Fruit fly (Drosophila melanogaster) whole organism, embryonic: ENCODE data around the gene ebi.

Source experiments
- Bteb2 ChIP-seq: fragments of 200-800 bp; sonication (Bioruptor generic); optimal IDR thresholded peaks from 2 replicates; lab custom pipeline; 2016; ENCODE audit warnings: missing biosample characterization, missing genetic modification characterization
- CG12769 ChIP-seq: fragments of 200-800 bp; sonication (Bioruptor generic); optimal IDR thresholded peaks from 2 replicates; lab custom pipeline; 2019; ENCODE audit warnings: missing biosample characterization, mild to moderate bottlenecking, missing genetic modification characterization, moderate library complexity
- CG14050 ChIP-seq: fragments of 200-800 bp; sonication (Bioruptor generic); IDR thresholded peaks from 3 replicates; pipeline ENCODE4 v1.3.6; 2022; ENCODE audit warnings: missing biosample characterization, missing genetic modification characterization
- CG14965 ChIP-seq: fragments of 200-800 bp; sonication (Bioruptor generic); optimal IDR thresholded peaks from 2 replicates; lab custom pipeline; 2016; ENCODE audit warnings: missing biosample characterization, missing genetic modification characterization, borderline replicate concordance
- CG15073 ChIP-seq: fragments of 200-800 bp; sonication (Bioruptor generic); optimal IDR thresholded peaks from 2 replicates; lab custom pipeline; 2016; ENCODE audit warnings: missing biosample characterization, missing genetic modification characterization
- CG15479 ChIP-seq: fragments of 200-800 bp; sonication (Bioruptor generic); optimal IDR thresholded peaks from 3 replicates; lab custom pipeline; 2019; ENCODE audit warnings: missing biosample characterization, mild to moderate bottlenecking, missing genetic modification characterization, moderate library complexity
- CG17385 ChIP-seq: fragments of 200-800 bp; sonication (Bioruptor generic); optimal IDR thresholded peaks from 3 replicates; lab custom pipeline; 2018; ENCODE audit warnings: missing biosample characterization, mild to moderate bottlenecking, missing genetic modification characterization
- CG1792 ChIP-seq: fragments of 200-800 bp; sonication (Bioruptor generic); optimal IDR thresholded peaks from 2 replicates; lab custom pipeline; 2016; ENCODE audit warnings: missing biosample characterization, missing genetic modification characterization
- CG18011 ChIP-seq: fragments of 200-800 bp; sonication (Bioruptor generic); optimal IDR thresholded peaks from 2 replicates; lab custom pipeline; 2017; ENCODE audit warnings: missing biosample characterization, missing genetic modification characterization, mild to moderate bottlenecking, moderate library complexity, missing genotype
- CG18599 ChIP-seq: fragments of 200-800 bp; sonication (Bioruptor generic); optimal IDR thresholded peaks from 3 replicates; lab custom pipeline; 2017; ENCODE audit warnings: missing biosample characterization, missing genetic modification characterization, mild to moderate bottlenecking, moderate library complexity, missing genetic modification reagents
- CG2116 ChIP-seq: fragments of 200-800 bp; sonication (Bioruptor generic); optimal IDR thresholded peaks from 3 replicates; lab custom pipeline; 2018; ENCODE audit warnings: missing biosample characterization, mild to moderate bottlenecking, missing genetic modification characterization
- CG3163 ChIP-seq: fragments of 200-800 bp; sonication (Bioruptor generic); optimal IDR thresholded peaks from 3 replicates; lab custom pipeline; 2016; ENCODE audit warnings: missing biosample characterization, missing genetic modification characterization
- CG4328 ChIP-seq: fragments of 200-800 bp; sonication (Bioruptor generic); optimal IDR thresholded peaks from 3 replicates; lab custom pipeline; 2017; ENCODE audit warnings: missing biosample characterization, missing genetic modification reagents, missing genetic modification characterization
- CG6689 ChIP-seq: fragments of 200-800 bp; sonication (Bioruptor generic); IDR thresholded peaks from 2 replicates; pipeline ENCODE4 v1.3.6; 2022; ENCODE audit warnings: missing biosample characterization, missing genetic modification characterization
- CG6791 ChIP-seq: fragments of 200-800 bp; sonication (Bioruptor generic); IDR thresholded peaks from 3 replicates; pipeline ENCODE4 v1.3.6; 2022; ENCODE audit warnings: missing biosample characterization, missing genetic modification characterization; ENCODE audit not compliant: partially characterized antibody
- CG8388 ChIP-seq: fragments of 200-800 bp; sonication (Bioruptor generic); optimal IDR thresholded peaks from 2 replicates; lab custom pipeline; 2019; ENCODE audit warnings: missing biosample characterization, mild to moderate bottlenecking, missing genetic modification characterization, moderate library complexity
- CG9215 ChIP-seq: fragments of 200-800 bp; sonication (Bioruptor generic); IDR thresholded peaks from 2 replicates; pipeline ENCODE4 v1.3.6; 2022; ENCODE audit warnings: missing biosample characterization, missing genetic modification characterization
- CkIIα-i1 ChIP-seq: fragments of 200-800 bp; sonication (Bioruptor generic); IDR thresholded peaks from 2 replicates; pipeline ENCODE4 v1.3.6; 2022; ENCODE audit warnings: missing biosample characterization, missing genetic modification characterization
- Dfd ChIP-seq, 2 experiments: fragments of >200 bp; optimal IDR thresholded peaks; 2 replicates each; lab custom pipeline; 2017; ENCODE audit warnings: missing biosample characterization in 2 of 2, missing genetic modification characterization in 2 of 2
- Dll ChIP-seq: fragments of 200-800 bp; sonication (Bioruptor generic); IDR thresholded peaks from 4 replicates; pipeline ENCODE4 v1.3.6; 2022; ENCODE audit warnings: missing biosample characterization, missing genetic modification characterization; ENCODE audit not compliant: partially characterized antibody
- E2f1 ChIP-seq: fragments of 200-800 bp; sonication (Bioruptor generic); IDR thresholded peaks from 2 replicates; pipeline ENCODE4 v1.3.6; 2022; ENCODE audit warnings: missing biosample characterization, missing genetic modification characterization
- Gsc ChIP-seq: fragments of 200-800 bp; sonication (Bioruptor generic); IDR thresholded peaks from 2 replicates; pipeline ENCODE4 v1.3.6; 2022; ENCODE audit warnings: missing biosample characterization, missing genetic modification characterization
- Hand ChIP-seq: fragments of 200-800 bp; sonication (Bioruptor generic); optimal IDR thresholded peaks from 2 replicates; lab custom pipeline; 2017; ENCODE audit warnings: mild to moderate bottlenecking, missing biosample characterization, missing genetic modification reagents, missing genetic modification characterization
- Hr39 ChIP-seq: fragments of >200 bp; optimal IDR thresholded peaks from 2 replicates; lab custom pipeline; 2017
- Hr78 ChIP-seq, 2 experiments: fragments of 200-800 bp in 1 of 2; fragments of >200 bp in 1 of 2; sonication (Bioruptor generic) in 1 of 2; optimal IDR thresholded peaks; 2 replicates each; lab custom pipeline; 2017 to 2019; ENCODE audit warnings: missing biosample characterization in 2 of 2, missing genetic modification characterization in 2 of 2, mild to moderate bottlenecking in 1 of 2, moderate library complexity in 1 of 2
- NfI ChIP-seq: fragments of 200-800 bp; sonication (Bioruptor generic); optimal IDR thresholded peaks from 3 replicates; lab custom pipeline; 2018; ENCODE audit warnings: missing biosample characterization, mild to moderate bottlenecking, missing genetic modification characterization, moderate library complexity
- Oli ChIP-seq: fragments of 200-800 bp; sonication (Bioruptor generic); optimal IDR thresholded peaks from 2 replicates; lab custom pipeline; 2018; ENCODE audit warnings: missing biosample characterization, mild to moderate bottlenecking, missing genetic modification characterization, moderate library complexity
- Ravus ChIP-seq: fragments of 200-800 bp; sonication (Bioruptor generic); IDR thresholded peaks from 2 replicates; pipeline ENCODE4 v1.3.6; 2022; ENCODE audit warnings: missing biosample characterization, missing genetic modification characterization
- YL-1 ChIP-seq: fragments of 200-800 bp; sonication (Bioruptor generic); optimal IDR thresholded peaks from 3 replicates; lab custom pipeline; 2017; ENCODE audit warnings: missing biosample characterization, mild to moderate bottlenecking, missing genetic modification characterization
- br ChIP-seq: fragments of >200 bp; optimal IDR thresholded peaks from 2 replicates; lab custom pipeline; 2017
- ci ChIP-seq: fragments of 200-800 bp; sonication (Bioruptor generic); IDR thresholded peaks from 3 replicates; pipeline ENCODE4 v1.3.6; 2022; ENCODE audit warnings: missing biosample characterization, missing genetic modification characterization
- da ChIP-seq: fragments of 200-800 bp; sonication (Bioruptor generic); optimal IDR thresholded peaks from 2 replicates; lab custom pipeline; 2016; ENCODE audit warnings: missing biosample characterization, missing genetic modification characterization
- emc ChIP-seq: fragments of 200-800 bp; sonication (Bioruptor generic); optimal IDR thresholded peaks from 2 replicates; lab custom pipeline; 2016; ENCODE audit warnings: missing biosample characterization, missing genetic modification characterization
- exex ChIP-seq: fragments of 200-800 bp; sonication (Bioruptor generic); optimal IDR thresholded peaks from 4 replicates; lab custom pipeline; 2018; ENCODE audit warnings: missing biosample characterization, mild to moderate bottlenecking, missing genetic modification characterization, moderate library complexity
- gce ChIP-seq: fragments of 200-800 bp; sonication (Bioruptor generic); IDR thresholded peaks from 3 replicates; pipeline ENCODE4 v1.3.6; 2022; ENCODE audit warnings: missing biosample characterization, missing genetic modification characterization
- gcm2 ChIP-seq: fragments of 200-800 bp; sonication (Bioruptor generic); optimal IDR thresholded peaks from 2 replicates; lab custom pipeline; 2016; ENCODE audit warnings: missing biosample characterization, missing genetic modification characterization
- ham ChIP-seq: fragments of 200-800 bp; sonication (Bioruptor generic); IDR thresholded peaks from 2 replicates; pipeline ENCODE4 v1.3.6; 2022; ENCODE audit warnings: missing biosample characterization, missing genetic modification characterization
- klu ChIP-seq: fragments of 200-800 bp; sonication (Bioruptor generic); IDR thresholded peaks from 2 replicates; pipeline ENCODE4 v1.3.6; 2022; ENCODE audit warnings: missing biosample characterization, missing genetic modification characterization
- lov ChIP-seq, 2 experiments: fragments of 200-800 bp in 1 of 2; fragments of >200 bp in 1 of 2; sonication (Bioruptor generic) in 1 of 2; IDR thresholded peaks in 1 of 2; optimal IDR thresholded peaks in 1 of 2; 2 replicates in 1 of 2; 3 replicates in 1 of 2; pipeline versions ENCODE4 v1.3.6 to Lab custom; 2017 to 2022; ENCODE audit warnings: missing biosample characterization in 1 of 2, missing genetic modification characterization in 1 of 2
- luna ChIP-seq: fragments of 200-800 bp; sonication (Bioruptor generic); optimal IDR thresholded peaks from 2 replicates; lab custom pipeline; 2016; ENCODE audit warnings: missing biosample characterization, missing genetic modification characterization
- maf-S ChIP-seq: fragments of 200-800 bp; sonication (Bioruptor generic); optimal IDR thresholded peaks from 2 replicates; lab custom pipeline; 2016; ENCODE audit warnings: missing biosample characterization, missing genetic modification characterization
- nau ChIP-seq: fragments of 200-800 bp; sonication (Bioruptor generic); optimal IDR thresholded peaks from 3 replicates; lab custom pipeline; 2017; ENCODE audit warnings: missing biosample characterization, mild to moderate bottlenecking, missing genetic modification characterization, missing genetic modification reagents
- pzg ChIP-seq: fragments of 200-800 bp; sonication (Bioruptor generic); optimal IDR thresholded peaks from 3 replicates; lab custom pipeline; 2018; ENCODE audit warnings: missing biosample characterization, mild to moderate bottlenecking, missing genetic modification characterization, moderate library complexity
- sug ChIP-seq: fragments of 200-800 bp; optimal IDR thresholded peaks from 2 replicates; lab custom pipeline; 2019; ENCODE audit warnings: missing biosample characterization, mild to moderate bottlenecking, missing genetic modification characterization, moderate library complexity
- tin ChIP-seq: fragments of 200-800 bp; sonication (Bioruptor generic); optimal IDR thresholded peaks from 3 replicates; lab custom pipeline; 2016; ENCODE audit warnings: missing biosample characterization, missing genetic modification characterization
- vfl ChIP-seq: fragments of 200-800 bp; sonication (Bioruptor generic); optimal IDR thresholded peaks from 2 replicates; lab custom pipeline; 2016; ENCODE audit warnings: missing biosample characterization, missing genetic modification characterization
- zen ChIP-seq: fragments of 200-800 bp; sonication (Bioruptor generic); optimal IDR thresholded peaks from 3 replicates; lab custom pipeline; 2018; ENCODE audit warnings: missing biosample characterization, mild to moderate bottlenecking, missing genetic modification characterization, moderate library complexity

ebi gene

dm6 chr2L:412931-413330 lies 1.9 kb upstream of the ebi start (continued):
- no peak for TF ChIP-seq luna (GFP tag; lab: Kevin White, UChicago)
- no peak for TF ChIP-seq CG1792 (GFP tag; lab: Kevin White, UChicago)
- TF ChIP-seq Hr39 (lab: Kevin White, UChicago) = no peak
- no peak for TF ChIP-seq YL-1
- TF ChIP-seq klu = no peak
- TF ChIP-seq CkIIα-i1 (GFP tag; lab: Robert Waterston, UW) = no peak
- TF ChIP-seq sug (tag; lab: Kevin White, UChicago) = peak; percentile 28
- peak; percentile 2 for TF ChIP-seq Hand (GFP tag; lab: Kevin White, UChicago)
- no peak for TF ChIP-seq Dfd (GFP tag; optimal IDR thresholded peaks at IDR 0.05; lab: Kevin White, UChicago)
- peak; percentile 56 for TF ChIP-seq CG9215 (GFP tag; lab: Robert Waterston, UW)

dm6 chr2L:413894-414293 lies 973 bp upstream of the ebi start:
- TF ChIP-seq Hr78 (GFP tag; optimal IDR thresholded peaks at IDR 0.05; lab: Kevin White, UChicago) = peak in 1 of 2 experiments; percentile 60
- no peak for TF ChIP-seq zen (tag; lab: Kevin White, UChicago)

dm6 chr2L:419620-420184 lies 4.8 kb downstream of the ebi start, which contains the start of the genes CG13690 and RpLP1:
Gene CG13690, minus strand, starts transcription at chr2L:419652.
Gene RpLP1, plus strand, starts transcription at chr2L:419952.
- TF ChIP-seq CG2116 (GFP tag; lab: Kevin White, UChicago) = peak; percentile 88
- peak; percentile 67 for TF ChIP-seq maf-S (GFP tag; lab: Kevin White, UChicago)
- TF ChIP-seq Dll (GFP tag; lab: Robert Waterston, UW) = 0 out of 4 replicates have a peak, but pooled peaks have one; percentile 42
- TF ChIP-seq Oli (tag; lab: Kevin White, UChicago) = peak; percentile 56
- no peak for TF ChIP-seq br
- TF ChIP-seq CG6689 (GFP tag; lab: Robert Waterston, UW) = no peak
- no peak for TF ChIP-seq CG6791 (GFP tag; lab: Robert Waterston, UW)
- no peak for TF ChIP-seq CG14965 (GFP tag; lab: Kevin White, UChicago)
- no peak for TF ChIP-seq lov (optimal IDR thresholded peaks at IDR 0.05; lab: Kevin White, UChicago)
- TF ChIP-seq lov (GFP tag; IDR thresholded peaks at IDR 0.05; lab: Robert Waterston, UW) = peak; percentile 77; the same call in 2 of the 3 replicates
- peak; percentile 70 for TF ChIP-seq Bteb2 (GFP tag; lab: Kevin White, UChicago)
- TF ChIP-seq CG17385 (GFP tag; lab: Kevin White, UChicago) = peak; percentile 84
- TF ChIP-seq CG14050 (GFP tag; lab: Robert Waterston, UW) = peak; percentile 25; the same call in 1 of the 3 replicates
- no peak for TF ChIP-seq Gsc
- TF ChIP-seq vfl (GFP tag; lab: Kevin White, UChicago) = peak; percentile 37
- peak; percentile 42 for TF ChIP-seq emc
- TF ChIP-seq CG18599 (GFP tag; lab: Kevin White, UChicago) = peak; percentile 82
- TF ChIP-seq Ravus (GFP tag; lab: Robert Waterston, UW) = no peak
- peak; percentile 89 for TF ChIP-seq CG4328 (GFP tag; lab: Kevin White, UChicago)
- peak; percentile 51 for TF ChIP-seq exex (tag; lab: Kevin White, UChicago)
- peak; percentile 26 for TF ChIP-seq tin (GFP tag; lab: Kevin White, UChicago)
- no peak for TF ChIP-seq ham (GFP tag; lab: Robert Waterston, UW)
- peak; percentile 62 for TF ChIP-seq gcm2 (GFP tag; lab: Kevin White, UChicago)
- peak; percentile 63 for TF ChIP-seq CG12769
- TF ChIP-seq gce (GFP tag; lab: Robert Waterston, UW) = peak; percentile 69; the same call in 1 of the 3 replicates
- TF ChIP-seq NfI (GFP tag; lab: Kevin White, UChicago) = peak; percentile 81
- peak; percentile 32 for TF ChIP-seq da (GFP tag; lab: Kevin White, UChicago)
- peak; percentile 58 for TF ChIP-seq CG18011 (GFP tag; lab: Kevin White, UChicago)
- TF ChIP-seq CG8388 = peak; percentile 70
- TF ChIP-seq CG15073 (GFP tag; lab: Kevin White, UChicago) = no peak
- peak; percentile 29 for TF ChIP-seq CG15479 (GFP tag; lab: Kevin White, UChicago)
- TF ChIP-seq nau (GFP tag; lab: Kevin White, UChicago) = peak; percentile 87
- TF ChIP-seq CG3163 (GFP tag; lab: Kevin White, UChicago) = peak; percentile 41
- TF ChIP-seq pzg (GFP tag; lab: Kevin White, UChicago) = peak; percentile 86
- peak; percentile 92 for TF ChIP-seq ci (GFP tag; lab: Robert Waterston, UW)
- 0 out of 2 replicates have a peak, but pooled peaks have one; percentile 16 for TF ChIP-seq E2f1 (GFP tag; lab: Robert Waterston, UW)
